2 fruit fly cellular contexts compared by ENCODE assay signal in genomic region chr2L:21014526-21015250, dm6.
TF ChIP-seq lines count a peak whose summit lies in the region.

No protein-coding gene starts in this region.

TF ChIP-seq in whole organism, embryonic, 481 proteins besides CTCF, POLR2A, EP300 and RAD21 (continued from another document):
- TF ChIP-seq Hey (tag; optimal IDR thresholded peaks at IDR 0.05; lab: Kevin White, UChicago) (no peak), lbe (GFP tag; optimal IDR thresholded peaks at IDR 0.05; lab: Kevin White, UChicago) (no peak), CG2712 (tag; optimal IDR thresholded peaks at IDR 0.05; lab: Kevin White, UChicago) (no peak), sima (GFP tag; optimal IDR thresholded peaks at IDR 0.05; lab: Kevin White, UChicago) (no peak), CG17361 (GFP tag; IDR thresholded peaks at IDR 0.05; lab: Robert Waterston, UW) (no peak), CG34422 (GFP tag; IDR thresholded peaks at IDR 0.05; lab: Robert Waterston, UW) (no peak), sd (tag; optimal IDR thresholded peaks at IDR 0.05; lab: Kevin White, UChicago) (peak; percentile 24)

TF ChIP-seq in whole organism, prepupa, 60 proteins besides CTCF, POLR2A, EP300 and RAD21 (continued from another document):
- TF ChIP-seq CG8632 (GFP tag; optimal IDR thresholded peaks at IDR 0.05; lab: Kevin White, UChicago), result no peak
- peak; percentile 22 for TF ChIP-seq Hr39 (GFP tag; optimal IDR thresholded peaks at IDR 0.05; lab: Kevin White, UChicago)
- TF ChIP-seq lz (GFP tag; optimal IDR thresholded peaks at IDR 0.05; lab: Kevin White, UChicago), result peak; percentile 9
- TF ChIP-seq CG31627 (GFP tag; optimal IDR thresholded peaks at IDR 0.05; lab: Kevin White, UChicago), result peak; percentile 1
- TF ChIP-seq CG16779 (tag; optimal IDR thresholded peaks at IDR 0.05; lab: Kevin White, UChicago), result no peak
- TF ChIP-seq Lpt (GFP tag; optimal IDR thresholded peaks at IDR 0.05; lab: Kevin White, UChicago), result no peak
- no peak for TF ChIP-seq achi (GFP tag; optimal IDR thresholded peaks at IDR 0.05; lab: Kevin White, UChicago)
- peak; percentile 22 for TF ChIP-seq CG34406 (GFP tag; optimal IDR thresholded peaks at IDR 0.05; lab: Kevin White, UChicago)
- peak; percentile 4 for TF ChIP-seq Ets96B (tag; optimal IDR thresholded peaks at IDR 0.05; lab: Kevin White, UChicago)
- TF ChIP-seq Eip75B (GFP tag; optimal IDR thresholded peaks at IDR 0.05; lab: Kevin White, UChicago), result no peak
- TF ChIP-seq Eip78C (GFP tag; lab: Kevin White, UChicago), result peak; percentile 85
- TF ChIP-seq eg (GFP tag; IDR thresholded peaks at IDR 0.05; lab: Robert Waterston, UW), result no peak
- TF ChIP-seq Met (GFP tag; optimal IDR thresholded peaks at IDR 0.05; lab: Kevin White, UChicago), result peak; percentile 36
- no peak for TF ChIP-seq Eip93F (GFP tag; optimal IDR thresholded peaks at IDR 0.05; lab: Kevin White, UChicago)
- TF ChIP-seq CG8319 (GFP tag; optimal IDR thresholded peaks at IDR 0.05; lab: Kevin White, UChicago), result no peak
- peak; percentile 29 for TF ChIP-seq topi (GFP tag; optimal IDR thresholded peaks at IDR 0.05; lab: Kevin White, UChicago)
- no peak for TF ChIP-seq CG4318 (GFP tag; optimal IDR thresholded peaks at IDR 0.05; lab: Kevin White, UChicago)
- TF ChIP-seq Ets21C (GFP tag; optimal IDR thresholded peaks at IDR 0.05; lab: Kevin White, UChicago), result no peak
- no peak for TF ChIP-seq CG11902 (GFP tag; optimal IDR thresholded peaks at IDR 0.05; lab: Kevin White, UChicago)
- TF ChIP-seq Sox15 (GFP tag; optimal IDR thresholded peaks at IDR 0.05; lab: Kevin White, UChicago), result no peak
- no peak for TF ChIP-seq fkh (GFP tag; optimal IDR thresholded peaks at IDR 0.05; lab: Kevin White, UChicago)
- no peak for TF ChIP-seq CG8119 (GFP tag; IDR thresholded peaks at IDR 0.05; lab: Robert Waterston, UW)
- TF ChIP-seq vri (GFP tag; optimal IDR thresholded peaks at IDR 0.05; lab: Kevin White, UChicago), result no peak
- no peak for TF ChIP-seq CG6854 (GFP tag; optimal IDR thresholded peaks at IDR 0.05; lab: Kevin White, UChicago)
- peak; percentile 35 for TF ChIP-seq Smox (GFP tag; optimal IDR thresholded peaks at IDR 0.05; lab: Kevin White, UChicago)
- TF ChIP-seq fd85E (GFP tag; optimal IDR thresholded peaks at IDR 0.05; lab: Kevin White, UChicago), result no peak
- TF ChIP-seq CG6808 (GFP tag; optimal IDR thresholded peaks at IDR 0.05; lab: Kevin White, UChicago), result no peak
- TF ChIP-seq CG6792 (GFP tag; optimal IDR thresholded peaks at IDR 0.05; lab: Kevin White, UChicago), result no peak
- peak; percentile 62 for TF ChIP-seq svp (GFP tag; lab: Kevin White, UChicago)
- TF ChIP-seq acj6 (GFP tag; optimal IDR thresholded peaks at IDR 0.05; lab: Kevin White, UChicago), result peak; percentile 8
- TF ChIP-seq Hr38 (GFP tag; optimal IDR thresholded peaks at IDR 0.05; lab: Kevin White, UChicago), result no peak
- no peak for TF ChIP-seq spab (GFP tag; optimal IDR thresholded peaks at IDR 0.05; lab: Kevin White, UChicago)
- TF ChIP-seq CG7368 (GFP tag; optimal IDR thresholded peaks at IDR 0.05; lab: Kevin White, UChicago), result no peak
- no peak for TF ChIP-seq CG9139 (GFP tag; optimal IDR thresholded peaks at IDR 0.05; lab: Kevin White, UChicago)
- TF ChIP-seq CG32006 (GFP tag; optimal IDR thresholded peaks at IDR 0.05; lab: Kevin White, UChicago), result no peak
- TF ChIP-seq Hr4 (GFP tag; optimal IDR thresholded peaks at IDR 0.05; lab: Kevin White, UChicago), result no peak
